Fruit fly (Drosophila melanogaster) whole organism, wandering third instar larva: ENCODE measurements around the gene CG18661.

ENCODE experiments used
- Abd-B ChIP-seq: fragments of >200 bp; optimal IDR thresholded peaks from 2 replicates; lab custom pipeline; 2017; ENCODE audit warnings: missing biosample characterization, missing genetic modification characterization
- CG32264 ChIP-seq: fragments of 200-800 bp; sonication (Bioruptor generic); optimal IDR thresholded peaks from 2 replicates; lab custom pipeline; 2016; ENCODE audit warnings: missing biosample characterization, missing genetic modification characterization
- CG9705 ChIP-seq: fragments of 200-800 bp; sonication (Bioruptor generic); optimal IDR thresholded peaks from 2 replicates; lab custom pipeline; 2018; ENCODE audit warnings: missing biosample characterization, mild to moderate bottlenecking, missing genetic modification characterization
- CrebA ChIP-seq: fragments of 200-800 bp; sonication (Bioruptor generic); optimal IDR thresholded peaks from 2 replicates; lab custom pipeline; 2016; ENCODE audit warnings: missing biosample characterization, mild to moderate bottlenecking, missing genetic modification characterization, borderline replicate concordance
- Dfd ChIP-seq: fragments of >200 bp; optimal IDR thresholded peaks from 2 replicates; lab custom pipeline; 2017; ENCODE audit warnings: missing biosample characterization, missing genetic modification characterization
- Dif ChIP-seq: fragments of 200-275, 200-300 bp; sonication (Bioruptor generic); optimal IDR thresholded peaks from 2 replicates; lab custom pipeline; 2018; ENCODE audit warnings: missing biosample characterization, missing genetic modification characterization; ENCODE audit not compliant: partially characterized antibody
- HLH106 ChIP-seq: fragments of 200-800 bp; optimal IDR thresholded peaks from 3 replicates; lab custom pipeline; 2019; ENCODE audit warnings: missing biosample characterization, mild to moderate bottlenecking, missing genetic modification characterization, moderate library complexity
- Hnf4 ChIP-seq: fragments of 200-800 bp; sonication (Bioruptor generic); optimal IDR thresholded peaks from 2 replicates; lab custom pipeline; 2016; ENCODE audit warnings: missing biosample characterization, mild to moderate bottlenecking, missing genetic modification characterization
- Hr78 ChIP-seq: fragments of >200 bp; optimal IDR thresholded peaks from 2 replicates; lab custom pipeline; 2017; ENCODE audit warnings: missing biosample characterization, missing genetic modification characterization
- Hr83 ChIP-seq: fragments of 200-300 bp; sonication (Bioruptor generic); optimal IDR thresholded peaks from 2 replicates; lab custom pipeline; 2016; ENCODE audit warnings: missing biosample characterization, mild to moderate bottlenecking, missing genetic modification characterization, moderate library complexity; ENCODE audit not compliant: poor library complexity, severe bottlenecking
- Jra ChIP-seq: sonication (Bioruptor generic); optimal IDR thresholded peaks from 2 replicates; lab custom pipeline; 2016; ENCODE audit warnings: missing biosample characterization, missing genetic modification characterization
- Mio ChIP-seq: sonication (Bioruptor generic); optimal IDR thresholded peaks from 2 replicates; lab custom pipeline; 2016; ENCODE audit warnings: missing biosample characterization, missing genetic modification characterization
- N ChIP-seq: fragments of >200 bp; optimal IDR thresholded peaks from 2 replicates; lab custom pipeline; 2018; ENCODE audit warnings: missing biosample characterization, missing external identifiers, missing genetic modification characterization
- OdsH ChIP-seq: fragments of 200-800 bp; sonication (Bioruptor generic); optimal IDR thresholded peaks from 2 replicates; lab custom pipeline; 2016; ENCODE audit warnings: missing biosample characterization, mild to moderate bottlenecking, missing genetic modification characterization
- Rel ChIP-seq, 2 experiments: fragments of 200-800 bp; sonication (Bioruptor generic) in 1 of 2; optimal IDR thresholded peaks; 2 replicates in 1 of 2; 3 replicates in 1 of 2; lab custom pipeline; 2016 to 2019; ENCODE audit warnings: mild to moderate bottlenecking in 2 of 2, missing biosample characterization in 2 of 2, missing genetic modification characterization in 2 of 2, moderate library complexity in 1 of 2
- Sp1 ChIP-seq: fragments of 200-800 bp; sonication (Bioruptor generic); optimal IDR thresholded peaks from 3 replicates; lab custom pipeline; 2019; ENCODE audit warnings: missing biosample characterization, mild to moderate bottlenecking, missing genetic modification characterization, moderate library complexity
- Vsx2 ChIP-seq: fragments of 200-300, 225-300 bp; sonication (Bioruptor generic); optimal IDR thresholded peaks from 2 replicates; lab custom pipeline; 2018; ENCODE audit warnings: missing biosample characterization, missing genetic modification characterization; ENCODE audit not compliant: partially characterized antibody
- br ChIP-seq: fragments of 200-800 bp; sonication (Bioruptor generic); optimal IDR thresholded peaks from 2 replicates; lab custom pipeline; 2016; ENCODE audit warnings: missing biosample characterization, missing genetic modification characterization
- brk ChIP-seq: fragments of 200-800 bp; sonication (Bioruptor generic); optimal IDR thresholded peaks from 2 replicates; lab custom pipeline; 2016; ENCODE audit warnings: missing biosample characterization, mild to moderate bottlenecking, missing genetic modification characterization
- dl ChIP-seq, 2 experiments: fragments of 175-275, 200-275 bp in 1 of 2; fragments of 200-275 bp in 1 of 2; sonication (Bioruptor generic); optimal IDR thresholded peaks; lab custom pipeline; 2018; ENCODE audit warnings: mild to moderate bottlenecking in 2 of 2, missing biosample characterization in 2 of 2, missing genetic modification characterization in 2 of 2, moderate library complexity in 2 of 2; ENCODE audit not compliant: partially characterized antibody in 2 of 2, insufficient read depth in 1 of 2
- dmrt93B ChIP-seq: fragments of 200-800 bp; sonication (Bioruptor generic); optimal IDR thresholded peaks from 2 replicates; lab custom pipeline; 2018; ENCODE audit warnings: missing biosample characterization, mild to moderate bottlenecking, missing genetic modification characterization
- ey ChIP-seq: fragments of 200-800 bp; sonication (Bioruptor generic); optimal IDR thresholded peaks from 2 replicates; lab custom pipeline; 2016; ENCODE audit warnings: missing biosample characterization, missing genetic modification characterization
- foxo ChIP-seq, 2 experiments: fragments of 200-800 bp; sonication (Bioruptor generic); optimal IDR thresholded peaks; 2 replicates in 1 of 2; 3 replicates in 1 of 2; lab custom pipeline; 2016 to 2017; ENCODE audit warnings: missing biosample characterization in 2 of 2, missing genetic modification characterization in 2 of 2
- fru ChIP-seq: fragments of 200-800 bp; sonication (Bioruptor generic); optimal IDR thresholded peaks from 3 replicates; lab custom pipeline; 2016; ENCODE audit warnings: missing biosample characterization, mild to moderate bottlenecking, missing genetic modification characterization
- h ChIP-seq: fragments of 200-800 bp; sonication (Bioruptor generic); optimal IDR thresholded peaks from 3 replicates; lab custom pipeline; 2016; ENCODE audit warnings: missing biosample characterization, mild to moderate bottlenecking, missing genetic modification characterization
- lola ChIP-seq: fragments of >200 bp; optimal IDR thresholded peaks from 2 replicates; lab custom pipeline; 2017; ENCODE audit warnings: missing biosample characterization, missing genetic modification characterization
- pan ChIP-seq: fragments of >200 bp; optimal IDR thresholded peaks from 2 replicates; lab custom pipeline; 2017
- psq ChIP-seq: fragments of 200-800 bp; sonication (Bioruptor generic); optimal IDR thresholded peaks from 3 replicates; lab custom pipeline; 2017; ENCODE audit warnings: missing biosample characterization, mild to moderate bottlenecking, missing genetic modification characterization, moderate library complexity
- sage ChIP-seq: fragments of 200-800 bp; sonication (Bioruptor generic); optimal IDR thresholded peaks from 2 replicates; lab custom pipeline; 2016; ENCODE audit warnings: missing biosample characterization, mild to moderate bottlenecking, missing genetic modification characterization
- sv ChIP-seq: fragments of 200-800 bp; sonication (Bioruptor generic); optimal IDR thresholded peaks from 3 replicates; lab custom pipeline; 2016; ENCODE audit warnings: missing biosample characterization, missing genetic modification characterization
- tai ChIP-seq: sonication (Bioruptor generic); optimal IDR thresholded peaks from 2 replicates; lab custom pipeline; 2016; ENCODE audit warnings: missing biosample characterization, missing genetic modification characterization
- usp ChIP-seq: fragments of >200 bp; optimal IDR thresholded peaks from 2 replicates; lab custom pipeline; 2017; ENCODE audit warnings: missing biosample characterization, missing genetic modification characterization
- woc ChIP-seq: sonication (Bioruptor generic); optimal IDR thresholded peaks from 2 replicates; lab custom pipeline; 2016; ENCODE audit warnings: missing biosample characterization, mild to moderate bottlenecking, missing genetic modification characterization

Gene CG18661

dm6 chr2L:8962254-8962653 lies 35.2 kb upstream of the CG18661 start, which contains the start of the genes CG9525 and CG32985:
TSS of gene CG9525 (minus strand) at chr2L:8962354.
TSS of gene CG32985 (plus strand) at chr2L:8962533.
- no peak for TF ChIP-seq tai (GFP tag; lab: Kevin White, UChicago)
- no peak for TF ChIP-seq Rel (GFP tag; optimal IDR thresholded peaks at IDR 0.05; lab: Kevin White, UChicago)
- TF ChIP-seq Rel (tag; optimal IDR thresholded peaks at IDR 0.05; lab: Kevin White, UChicago): no peak
- no peak for TF ChIP-seq N (GFP tag; lab: Kevin White, UChicago)
- no peak for TF ChIP-seq Dif (GFP tag; lab: Kevin White, UChicago)
- no peak for TF ChIP-seq Sp1 (GFP tag; lab: Kevin White, UChicago)
- no peak for TF ChIP-seq br
- TF ChIP-seq dl (GFP tag; optimal IDR thresholded peaks at IDR 0.05; lab: Kevin White, UChicago; ENCODE audit: insufficient read depth in 1 of 2, partially characterized antibody in 2 of 2): no peak
- TF ChIP-seq Vsx2 (GFP tag; lab: Kevin White, UChicago): no peak
- TF ChIP-seq Hnf4 (GFP tag; lab: Kevin White, UChicago): no peak
- no peak for TF ChIP-seq sv (GFP tag; lab: Kevin White, UChicago)
- no peak for TF ChIP-seq sage (GFP tag; lab: Kevin White, UChicago)
- no peak for TF ChIP-seq Dfd (GFP tag; lab: Kevin White, UChicago)
- no peak for TF ChIP-seq brk
- no peak for TF ChIP-seq Jra (GFP tag; lab: Kevin White, UChicago)
- no peak for TF ChIP-seq fru (GFP tag; lab: Kevin White, UChicago)
- TF ChIP-seq CrebA (GFP tag; lab: Kevin White, UChicago): no peak
- no peak for TF ChIP-seq CG9705 (GFP tag; lab: Kevin White, UChicago)
- no peak for TF ChIP-seq psq
- TF ChIP-seq ey (GFP tag; lab: Kevin White, UChicago): no peak

dm6 chr2L:8964657-8965056 lies 32.7 kb upstream of the CG18661 start, which contains the start of gene CG32984:
TSS of gene CG32984 (plus strand) at chr2L:8964957.
- TF ChIP-seq Hr78 (GFP tag; lab: Kevin White, UChicago): no peak
- no peak for TF ChIP-seq HLH106 (tag; lab: Kevin White, UChicago)
- TF ChIP-seq ey (GFP tag; lab: Kevin White, UChicago): no peak
- TF ChIP-seq woc (GFP tag; lab: Kevin White, UChicago): no peak
- no peak for TF ChIP-seq Rel (GFP tag; optimal IDR thresholded peaks at IDR 0.05; lab: Kevin White, UChicago)
- no peak for TF ChIP-seq Rel (tag; optimal IDR thresholded peaks at IDR 0.05; lab: Kevin White, UChicago)
- TF ChIP-seq sage (GFP tag; lab: Kevin White, UChicago): no peak
- no peak for TF ChIP-seq sv (GFP tag; lab: Kevin White, UChicago)
- TF ChIP-seq foxo (GFP tag; optimal IDR thresholded peaks at IDR 0.05; lab: Kevin White, UChicago): no peak
- TF ChIP-seq usp (GFP tag; lab: Kevin White, UChicago): no peak
- TF ChIP-seq lola (GFP tag; lab: Kevin White, UChicago): no peak
- no peak for TF ChIP-seq Mio
- no peak for TF ChIP-seq Abd-B (GFP tag; lab: Kevin White, UChicago)
- TF ChIP-seq, all 38 proteins: peak for 0

dm6 chr2L:8967235-8967634 lies 30.2 kb upstream of the CG18661 start, which contains the start of gene CG18088:
TSS of gene CG18088 (plus strand) at chr2L:8967535.
- TF ChIP-seq OdsH (GFP tag; lab: Kevin White, UChicago) (no peak), CG9705 (GFP tag; lab: Kevin White, UChicago) (no peak), CG32264 (GFP tag; lab: Kevin White, UChicago) (no peak), sv (GFP tag; lab: Kevin White, UChicago) (no peak), HLH106 (tag; lab: Kevin White, UChicago) (no peak), brk (no peak), psq (no peak), sage (GFP tag; lab: Kevin White, UChicago) (no peak), dl (GFP tag; optimal IDR thresholded peaks at IDR 0.05; lab: Kevin White, UChicago; ENCODE audit: insufficient read depth in 1 of 2, partially characterized antibody in 2 of 2) (no peak), Dfd (GFP tag; lab: Kevin White, UChicago) (no peak), pan (lab: Kevin White, UChicago) (no peak), h (GFP tag; lab: Kevin White, UChicago) (no peak), Hr83 (no peak), N (GFP tag; lab: Kevin White, UChicago) (no peak), dmrt93B (GFP tag; lab: Kevin White, UChicago) (no peak), lola (GFP tag; lab: Kevin White, UChicago) (no peak), ey (GFP tag; lab: Kevin White, UChicago) (no peak), Mio (no peak), foxo (GFP tag; optimal IDR thresholded peaks at IDR 0.05; lab: Kevin White, UChicago) (no peak)
